Worm (Caenorhabditis elegans): ENCODE measurements around the gene clec-72.

DNA sequence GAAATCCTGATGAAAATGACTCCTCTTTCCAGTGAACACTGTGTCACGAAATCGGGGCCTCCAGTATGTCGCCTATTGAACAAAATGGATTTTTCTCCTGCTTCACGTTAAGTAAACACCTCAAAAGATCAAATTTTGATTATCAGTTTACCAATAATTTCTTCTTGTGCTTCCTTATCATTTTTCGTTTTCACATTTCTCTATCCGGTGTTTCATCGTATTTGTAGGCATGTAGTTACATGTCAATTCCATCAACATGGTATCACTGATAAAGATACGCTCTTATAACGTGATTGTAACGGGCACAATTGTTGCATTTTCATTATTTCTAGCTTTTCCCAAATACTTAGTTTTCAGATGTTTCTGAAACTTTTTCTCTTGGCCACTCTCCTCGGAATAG, at the start of gene clec-72:
- TF ChIP-seq let-526 (GFP tag; IDR thresholded peaks at IDR 0.05) (no peak), ceh-100 (GFP tag; IDR thresholded peaks at IDR 0.05) (no peak), lin-54 (GFP tag; optimal IDR thresholded peaks at IDR 0.05) (no peak), hmg-1.2 (GFP tag; IDR thresholded peaks at IDR 0.05) (no peak), hlh-26 (GFP tag; conservative IDR thresholded peaks at IDR 0.05) (no peak), mes-4 (tag; optimal IDR thresholded peaks at IDR 0.05) (no peak), ceh-79 (tag; optimal IDR thresholded peaks at IDR 0.05) (no peak), ekl-4 (GFP tag; IDR thresholded peaks at IDR 0.05) (no peak), madf-6 (GFP tag; IDR thresholded peaks at IDR 0.05) (no peak), sea-2 (GFP tag; IDR thresholded peaks at IDR 0.05) (no peak), nfya-1 (tag; optimal IDR thresholded peaks at IDR 0.05; ENCODE audit: borderline replicate concordance, insufficient read depth) (no peak)
